Worm (Caenorhabditis elegans) whole organism, L4 larva: Measurements from ENCODE around the gene F19B10.1.
A peak's percentile ranks its signal among the peaks of the same experiment; 100 is the strongest.

Experiments used
- F26F4.8 ChIP-seq: fragments of 200-800 bp; sonication (Bioruptor generic); conservative IDR thresholded peaks from 2 replicates; pipeline ENCODE4 v1.3.6; 2022; ENCODE audit warnings: missing genetic modification characterization, missing compliant biosample characterization
- F44E2.7 ChIP-seq: fragments of 200-800 bp; sonication (Bioruptor generic); IDR thresholded peaks from 2 replicates; pipeline ENCODE4 v2.1.2; 2022; ENCODE audit warnings: missing genetic modification characterization, missing compliant biosample characterization
- T20F7.1 ChIP-seq: fragments of 200-800 bp; sonication (Bioruptor generic); optimal IDR thresholded peaks from 2 replicates; lab custom pipeline; 2018; ENCODE audit warnings: mild to moderate bottlenecking, missing genetic modification characterization, missing compliant biosample characterization
- Y5F2A.4 ChIP-seq: fragments of 200-800 bp; sonication (Bioruptor generic); optimal IDR thresholded peaks from 2 replicates; lab custom pipeline; 2018; ENCODE audit warnings: mild to moderate bottlenecking, missing genetic modification characterization, missing compliant biosample characterization
- ZK337.2 ChIP-seq: fragments of 200-800 bp; sonication (Bioruptor generic); IDR thresholded peaks from 2 replicates; pipeline ENCODE4 v1.3.6; 2022; ENCODE audit warnings: missing genetic modification reagents, missing genetic modification characterization, missing compliant biosample characterization
- arid-1 ChIP-seq: fragments of 200-800 bp; sonication (Bioruptor generic); conservative IDR thresholded peaks from 2 replicates; pipeline ENCODE4 v1.3.6; 2022; ENCODE audit warnings: missing genetic modification reagents, missing genetic modification characterization, missing compliant biosample characterization
- ceh-82 ChIP-seq: sonication (generic microtip); optimal IDR thresholded peaks from 2 replicates; lab custom pipeline; 2017; ENCODE audit warnings: missing biosample characterization, missing genetic modification characterization
- ctbp-1 ChIP-seq: fragments of 200-800 bp; sonication (Bioruptor generic); IDR thresholded peaks from 2 replicates; pipeline ENCODE4 v1.3.6; 2022; ENCODE audit warnings: missing genetic modification reagents, missing genetic modification characterization, missing compliant biosample characterization
- daf-16 ChIP-seq, 3 experiments: sonication (generic microtip); optimal IDR thresholded peaks; 2 replicates each; lab custom pipeline; 2016 to 2017; ENCODE audit warnings: missing genetic modification characterization in 3 of 3, missing genetic modification reagents in 3 of 3, mild to moderate bottlenecking in 2 of 3, missing compliant biosample characterization in 2 of 3, missing biosample characterization in 1 of 3, moderate library complexity in 1 of 3
- egl-43 ChIP-seq: fragments of 200-800 bp; sonication (Bioruptor generic); IDR thresholded peaks from 2 replicates; pipeline ENCODE4 v1.3.6; 2022; ENCODE audit warnings: missing genetic modification reagents, missing genetic modification characterization, missing compliant biosample characterization
- gei-8 ChIP-seq: fragments of 200-800 bp; sonication (Bioruptor generic); optimal IDR thresholded peaks from 2 replicates; lab custom pipeline; 2018; ENCODE audit warnings: mild to moderate bottlenecking, missing genetic modification characterization, missing compliant biosample characterization
- hlh-11 ChIP-seq: fragments of 200-800 bp; sonication (Bioruptor generic); optimal IDR thresholded peaks from 2 replicates; lab custom pipeline; 2018; ENCODE audit warnings: mild to moderate bottlenecking, missing genetic modification characterization, missing compliant biosample characterization
- hlh-30 ChIP-seq: sonication (generic microtip); optimal IDR thresholded peaks from 2 replicates; lab custom pipeline; 2017; ENCODE audit warnings: antibody characterized with exemption, mild to moderate bottlenecking, missing genetic modification characterization, missing compliant biosample characterization; ENCODE audit not compliant: insufficient read depth
- hmg-1.1 ChIP-seq: fragments of 200-800 bp; sonication (Bioruptor generic); IDR thresholded peaks from 2 replicates; pipeline ENCODE4 v1.3.6; 2022; ENCODE audit warnings: missing genetic modification reagents, missing genetic modification characterization, missing compliant biosample characterization
- lin-13 ChIP-seq: fragments of 150-350 bp; optimal IDR thresholded peaks from 2 replicates; lab custom pipeline; 2014; ENCODE audit warnings: missing biosample characterization, missing genetic modification reagents, missing genetic modification characterization
- lin-39 ChIP-seq: fragments of 150-350 bp; optimal IDR thresholded peaks from 2 replicates; lab custom pipeline; 2014; ENCODE audit warnings: missing biosample characterization, missing genetic modification reagents, missing genetic modification characterization
- lir-3 ChIP-seq: sonication (generic microtip); optimal IDR thresholded peaks from 2 replicates; lab custom pipeline; 2016; ENCODE audit warnings: mild to moderate bottlenecking, missing genetic modification characterization, missing compliant biosample characterization
- mdl-1 ChIP-seq, 2 experiments: fragments of 150-350 bp in 1 of 2; sonication (generic microtip) in 1 of 2; optimal IDR thresholded peaks; 2 replicates each; lab custom pipeline; 2014 to 2017; ENCODE audit warnings: missing biosample characterization in 2 of 2, missing genetic modification characterization in 2 of 2
- mdt-29 ChIP-seq: fragments of 200-800 bp; sonication (Bioruptor generic); IDR thresholded peaks from 2 replicates; pipeline ENCODE4 v1.3.6; 2022; ENCODE audit warnings: missing genetic modification reagents, missing genetic modification characterization, missing compliant biosample characterization
- mep-1 ChIP-seq: fragments of 150-350 bp; sonication (generic microtip); optimal IDR thresholded peaks from 3 replicates; lab custom pipeline; 2014; ENCODE audit warnings: missing biosample characterization, missing genetic modification characterization
- mxl-3 ChIP-seq: fragments of 200-800 bp; sonication (Bioruptor generic); optimal IDR thresholded peaks from 2 replicates; lab custom pipeline; 2018; ENCODE audit warnings: mild to moderate bottlenecking, missing genetic modification characterization, missing compliant biosample characterization
- nhr-10 ChIP-seq: fragments of 150-350 bp; optimal IDR thresholded peaks from 2 replicates; lab custom pipeline; 2014; ENCODE audit warnings: missing biosample characterization, missing genetic modification characterization
- nhr-102 ChIP-seq: sonication (generic microtip); optimal IDR thresholded peaks from 2 replicates; lab custom pipeline; 2016; ENCODE audit warnings: mild to moderate bottlenecking, missing genetic modification characterization, moderate library complexity, missing compliant biosample characterization
- nhr-42 ChIP-seq: fragments of 200-800 bp; sonication (Bioruptor generic); IDR thresholded peaks from 2 replicates; pipeline ENCODE4 v1.3.6; 2022; ENCODE audit warnings: missing genetic modification characterization, missing compliant biosample characterization
- nhr-6 ChIP-seq: fragments of 150-350 bp; optimal IDR thresholded peaks from 2 replicates; lab custom pipeline; 2014; ENCODE audit warnings: missing biosample characterization, missing genetic modification characterization
- php-3 ChIP-seq: fragments of 200-800 bp; sonication (Bioruptor generic); IDR thresholded peaks from 2 replicates; pipeline ENCODE4 v1.3.6; 2022; ENCODE audit warnings: missing genetic modification reagents, missing genetic modification characterization, missing compliant biosample characterization
- sdz-12 ChIP-seq: fragments of 200-800 bp; sonication (Bioruptor generic); optimal IDR thresholded peaks from 2 replicates; lab custom pipeline; 2018; ENCODE audit warnings: mild to moderate bottlenecking, missing genetic modification characterization, missing compliant biosample characterization
- skn-1 ChIP-seq: fragments of 150-350 bp; optimal IDR thresholded peaks from 2 replicates; lab custom pipeline; 2014; ENCODE audit warnings: missing biosample characterization, missing genetic modification characterization
- snpc-4 ChIP-seq: fragments of 150-350 bp; optimal IDR thresholded peaks from 2 replicates; lab custom pipeline; 2014; ENCODE audit warnings: missing biosample characterization, missing genetic modification characterization
- unc-62 ChIP-seq, 3 experiments: fragments of 150-350 bp in 1 of 3; sonication (generic microtip); optimal IDR thresholded peaks in 2 of 3; peaks in 1 of 3; 1 replicate in 1 of 3; 2 replicates in 2 of 3; lab custom pipeline; 2014 to 2017; ENCODE audit warnings: missing biosample characterization in 3 of 3, missing genetic modification characterization in 3 of 3, missing genetic modification reagents in 3 of 3, missing genotype in 1 of 3
- vab-7 ChIP-seq: fragments of 200-800 bp; sonication (Bioruptor generic); IDR thresholded peaks from 2 replicates; pipeline ENCODE4 v1.3.6; 2022; ENCODE audit warnings: missing genetic modification reagents, missing genetic modification characterization, missing compliant biosample characterization
- zag-1 ChIP-seq: fragments of 150-350 bp; optimal IDR thresholded peaks from 2 replicates; lab custom pipeline; 2014; ENCODE audit warnings: missing biosample characterization, missing genetic modification characterization
- zfp-3 ChIP-seq: fragments of 200-800 bp; sonication (Bioruptor generic); conservative IDR thresholded peaks from 2 replicates; pipeline ENCODE4 v1.3.6; 2022; ENCODE audit warnings: missing genetic modification reagents, missing genetic modification characterization, missing compliant biosample characterization
- zip-11 ChIP-seq: fragments of 200-800 bp; sonication (Bioruptor generic); IDR thresholded peaks from 2 replicates; pipeline ENCODE4 v1.3.6; 2022; ENCODE audit warnings: missing genetic modification characterization, missing compliant biosample characterization
- ztf-11 ChIP-seq: fragments of 150-350 bp; optimal IDR thresholded peaks from 2 replicates; lab custom pipeline; 2014; ENCODE audit warnings: missing biosample characterization, missing genetic modification characterization
- ztf-7 ChIP-seq: fragments of 150-350 bp; optimal IDR thresholded peaks from 2 replicates; lab custom pipeline; 2014; ENCODE audit warnings: missing biosample characterization, missing genetic modification characterization

The F19B10.1 gene

ce11 chrII:3699591-3699990 lies 16.6 kb downstream of the F19B10.1 start, which contains the start of gene srx-104:
srx-104 (minus strand) TSS chrII:3699691.
- TF ChIP-seq ztf-7 (no peak), snpc-4 (tag; lab: Kevin White, UChicago) (no peak), Y5F2A.4 (GFP tag; lab: Kevin White, UChicago) (no peak), skn-1 (tag; lab: Kevin White, UChicago) (no peak), nhr-6 (tag; lab: Kevin White, UChicago) (no peak), hlh-11 (tag; lab: Kevin White, UChicago) (no peak), arid-1 (GFP tag; lab: Robert Waterston, UW) (no peak), mxl-3 (no peak), ctbp-1 (GFP tag; lab: Robert Waterston, UW) (no peak), zip-11 (GFP tag; lab: Robert Waterston, UW) (no peak), T20F7.1 (GFP tag; lab: Kevin White, UChicago) (no peak), zag-1 (tag; lab: Kevin White, UChicago) (no peak)

DNA sequence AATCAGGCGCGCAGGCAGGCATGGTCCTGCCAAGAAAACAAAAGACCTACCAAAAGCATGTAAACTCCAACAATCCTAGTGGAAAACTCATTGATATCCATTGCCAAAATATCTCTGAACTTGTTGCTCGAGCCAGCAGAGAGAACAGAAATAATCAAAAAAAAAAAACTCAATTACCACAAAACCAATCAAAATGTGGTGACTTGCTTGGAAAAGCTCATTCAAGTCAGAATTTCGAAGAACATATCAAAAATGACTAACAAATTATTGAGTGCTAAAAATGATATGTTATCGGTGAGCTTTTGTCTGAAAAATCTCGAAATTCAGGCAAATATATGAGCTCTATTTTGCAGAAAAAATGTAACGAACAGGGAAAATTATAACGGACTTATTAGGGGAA lies 18.3 kb downstream of the F19B10.1 start, which contains the start of gene srx-105:
Gene srx-105, minus strand, starts transcription at position 101 of the 400 bp plus-strand sequence.
- no peak for TF ChIP-seq unc-62 (GFP tag; optimal IDR thresholded peaks at IDR 0.05 in 1 of 2; lab: Kevin White, UChicago)
- TF ChIP-seq unc-62 (tag; optimal IDR thresholded peaks at IDR 0.05; lab: Kevin White, UChicago): no peak
- TF ChIP-seq nhr-42 (GFP tag; lab: Robert Waterston, UW): no peak
- TF ChIP-seq vab-7 (GFP tag; lab: Robert Waterston, UW): no peak
- TF ChIP-seq hlh-30 (tag; lab: Kevin White, UChicago): no peak
- TF ChIP-seq skn-1 (tag; lab: Kevin White, UChicago): no peak
- no peak for TF ChIP-seq ZK337.2 (GFP tag; lab: Robert Waterston, UW)
- no peak for TF ChIP-seq T20F7.1 (GFP tag; lab: Kevin White, UChicago)
- no peak for TF ChIP-seq ztf-11 (tag; lab: Kevin White, UChicago)
- no peak for TF ChIP-seq php-3 (GFP tag; lab: Robert Waterston, UW)
- no peak for TF ChIP-seq lir-3 (tag; lab: Kevin White, UChicago)
- no peak for TF ChIP-seq F26F4.8
- TF ChIP-seq Y5F2A.4 (GFP tag; lab: Kevin White, UChicago): no peak
- TF ChIP-seq egl-43 (GFP tag; lab: Robert Waterston, UW): no peak

DNA sequence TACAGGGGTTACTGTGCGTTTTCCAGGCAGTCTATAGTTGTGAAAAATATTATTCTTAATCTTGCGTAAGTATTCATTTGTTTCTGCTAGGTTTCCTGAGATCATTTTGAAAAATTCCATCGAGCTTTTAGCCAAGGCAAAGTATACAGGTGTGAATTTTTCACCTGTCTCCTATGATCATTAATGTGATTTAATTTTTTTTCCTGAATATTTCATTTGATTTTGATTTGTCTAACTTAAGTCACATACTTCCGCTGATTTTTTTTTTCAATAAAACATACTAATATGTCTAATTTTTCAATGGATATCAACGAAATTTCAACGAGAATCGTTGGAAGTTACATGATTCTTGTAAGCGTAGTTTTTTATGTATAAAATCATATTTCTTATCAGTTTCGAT lies 22.3 kb downstream of the F19B10.1 start, which contains the start of gene srx-108:
Gene srx-108, plus strand, starts transcription at position 301 of the 400 bp plus-strand sequence.
- TF ChIP-seq gei-8 (GFP tag; lab: Kevin White, UChicago) (no peak), sdz-12 (GFP tag; lab: Kevin White, UChicago) (no peak), mep-1 (tag; lab: Kevin White, UChicago) (no peak), lin-13 (GFP tag; lab: Kevin White, UChicago) (no peak)

DNA sequence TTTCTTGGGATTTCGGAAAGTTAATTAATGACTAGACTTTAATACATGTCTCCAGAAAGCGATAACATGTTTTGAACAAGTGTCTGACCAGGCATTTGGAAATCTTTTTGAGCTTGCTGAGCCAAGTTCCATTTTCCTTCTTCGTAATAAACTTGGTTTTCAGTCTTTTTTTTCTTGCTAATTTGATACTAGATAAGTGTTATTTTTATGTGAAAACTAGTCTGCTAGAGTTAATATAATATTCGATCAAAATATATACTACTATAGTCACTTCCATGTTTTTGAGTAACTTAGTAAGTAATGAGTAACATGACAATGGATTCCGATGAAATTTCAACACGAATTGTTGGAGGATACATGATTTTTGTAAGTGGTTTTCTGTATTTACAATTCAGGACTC lies 26.3 kb downstream of the F19B10.1 start, which contains the start of gene srx-110:
Gene srx-110, plus strand, starts transcription at position 301 of the 400 bp plus-strand sequence.
- no peak for TF ChIP-seq php-3 (GFP tag; lab: Robert Waterston, UW)
- TF ChIP-seq unc-62 (GFP tag; optimal IDR thresholded peaks at IDR 0.05 in 1 of 2; lab: Kevin White, UChicago): peak in 1 of 2 experiments; percentile 17
- no peak for TF ChIP-seq unc-62 (tag; optimal IDR thresholded peaks at IDR 0.05; lab: Kevin White, UChicago)
- TF ChIP-seq, all 104 proteins: peak for 1

DNA sequence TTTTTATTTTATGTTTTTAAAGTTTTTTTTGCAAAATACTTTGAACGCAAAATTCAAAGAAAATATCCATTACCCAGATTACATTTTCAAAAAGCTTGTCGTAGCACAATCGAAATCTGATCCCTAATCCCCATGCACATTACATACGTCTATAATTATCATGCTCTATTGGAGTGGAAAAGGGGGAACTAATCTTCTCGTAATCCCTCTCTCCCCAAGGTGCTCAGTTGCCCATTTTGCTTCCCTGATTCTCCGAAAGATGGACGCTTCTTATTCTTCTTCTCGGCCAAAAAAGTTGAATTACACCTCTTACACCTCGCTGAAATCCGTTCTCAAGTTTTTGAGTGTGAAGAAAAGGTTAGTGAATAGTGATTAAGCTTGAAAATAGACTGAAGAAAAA lies 28.1 kb downstream of the F19B10.1 start, which contains the start of gene fbxc-53:
Gene fbxc-53, plus strand, starts transcription at position 245 of the 400 bp plus-strand sequence.
- TF ChIP-seq hmg-1.1 (GFP tag; lab: Robert Waterston, UW): no peak
- TF ChIP-seq mep-1 (tag; lab: Kevin White, UChicago): no peak
- no peak for TF ChIP-seq mdt-29
- no peak for TF ChIP-seq arid-1 (GFP tag; lab: Robert Waterston, UW)
- no peak for TF ChIP-seq mdl-1 (tag; optimal IDR thresholded peaks at IDR 0.05; lab: Kevin White, UChicago)
- TF ChIP-seq zfp-3 (GFP tag; lab: Robert Waterston, UW): no peak
- TF ChIP-seq hlh-30 (tag; lab: Kevin White, UChicago): no peak
- no peak for TF ChIP-seq daf-16 (GFP tag; optimal IDR thresholded peaks at IDR 0.05; lab: Kevin White, UChicago)
- no peak for TF ChIP-seq daf-16 (tag; optimal IDR thresholded peaks at IDR 0.05; lab: Kevin White, UChicago)
- no peak for TF ChIP-seq sdz-12 (GFP tag; lab: Kevin White, UChicago)
- no peak for TF ChIP-seq nhr-102 (tag; lab: Kevin White, UChicago)
- no peak for TF ChIP-seq lin-39 (tag; lab: Kevin White, UChicago)
- no peak for TF ChIP-seq F44E2.7 (GFP tag; lab: Robert Waterston, UW)
- no peak for TF ChIP-seq nhr-10 (tag; lab: Kevin White, UChicago)
- no peak for TF ChIP-seq ceh-82
- TF ChIP-seq, all 104 proteins: peak for 0
